Fruit fly (Drosophila melanogaster) whole organism, embryonic: ENCODE measurements around the gene arm.

Source experiments
- Adf1 ChIP-seq: fragments of 200-800 bp; sonication (Bioruptor generic); IDR thresholded peaks from 2 replicates; pipeline ENCODE4 v1.3.6; 2022; ENCODE audit warnings: missing biosample characterization, missing genetic modification characterization
- Asciz ChIP-seq: fragments of 200-800 bp; sonication (Bioruptor generic); optimal IDR thresholded peaks from 2 replicates; lab custom pipeline; 2017; ENCODE audit warnings: missing biosample characterization, mild to moderate bottlenecking, missing genetic modification characterization, missing genetic modification reagents
- CG11696 ChIP-seq: fragments of 200-800 bp; sonication (Bioruptor generic); IDR thresholded peaks from 2 replicates; pipeline ENCODE4 v1.3.6; 2022; ENCODE audit warnings: missing biosample characterization, missing genetic modification characterization
- CG12391 ChIP-seq: fragments of 200-800 bp; sonication (Bioruptor generic); optimal IDR thresholded peaks from 3 replicates; lab custom pipeline; 2018; ENCODE audit warnings: missing biosample characterization, mild to moderate bottlenecking, missing genetic modification characterization, moderate library complexity
- CG12659 ChIP-seq: fragments of 200-800 bp; sonication (Bioruptor generic); optimal IDR thresholded peaks from 3 replicates; lab custom pipeline; 2017; ENCODE audit warnings: mild to moderate bottlenecking, missing biosample characterization, missing genetic modification reagents, missing genetic modification characterization
- CG12942 ChIP-seq: fragments of 200-800 bp; sonication (Bioruptor generic); optimal IDR thresholded peaks from 3 replicates; lab custom pipeline; 2016; ENCODE audit warnings: missing biosample characterization, missing genetic modification characterization
- CG13287 ChIP-seq: fragments of 200-800 bp; sonication (Bioruptor generic); IDR thresholded peaks from 2 replicates; pipeline ENCODE4 v1.3.6; 2022; ENCODE audit warnings: missing biosample characterization, missing genetic modification characterization; ENCODE audit not compliant: partially characterized antibody
- CG13775 ChIP-seq: fragments of 200-800 bp; sonication (Bioruptor generic); optimal IDR thresholded peaks from 3 replicates; lab custom pipeline; 2017; ENCODE audit warnings: missing biosample characterization, mild to moderate bottlenecking, missing genetic modification characterization
- CG14441 ChIP-seq: fragments of 200-800 bp; sonication (Bioruptor generic); IDR thresholded peaks from 2 replicates; pipeline ENCODE4 v1.3.6; 2022; ENCODE audit warnings: missing biosample characterization, missing genetic modification characterization
- CG15269 ChIP-seq: fragments of 200-800 bp; sonication (Bioruptor generic); optimal IDR thresholded peaks from 2 replicates; lab custom pipeline; 2018; ENCODE audit warnings: missing biosample characterization, mild to moderate bottlenecking, missing genetic modification characterization, moderate library complexity
- CG17568 ChIP-seq: fragments of 200-800 bp; sonication (Bioruptor generic); optimal IDR thresholded peaks from 2 replicates; lab custom pipeline; 2018; ENCODE audit warnings: missing biosample characterization, mild to moderate bottlenecking, missing genetic modification characterization, moderate library complexity
- CG17829 ChIP-seq: fragments of 200-800 bp; optimal IDR thresholded peaks from 2 replicates; lab custom pipeline; 2019; ENCODE audit warnings: missing biosample characterization, mild to moderate bottlenecking, missing genetic modification characterization, moderate library complexity
- CG31224 ChIP-seq: fragments of 200-800 bp; sonication (Bioruptor generic); IDR thresholded peaks from 2 replicates; pipeline ENCODE4 v1.3.6; 2022; ENCODE audit warnings: missing biosample characterization, missing genetic modification characterization
- CG32532 ChIP-seq: fragments of 200-800 bp; sonication (Bioruptor generic); IDR thresholded peaks from 2 replicates; pipeline ENCODE4 v1.3.6; 2022; ENCODE audit warnings: missing biosample characterization, missing genetic modification characterization
- CG34422 ChIP-seq: fragments of 200-800 bp; sonication (Bioruptor generic); IDR thresholded peaks from 3 replicates; pipeline ENCODE4 v1.3.6; 2022; ENCODE audit warnings: missing biosample characterization, missing genetic modification characterization
- CG3726 ChIP-seq: fragments of 200-800 bp; sonication (Bioruptor generic); IDR thresholded peaks from 3 replicates; pipeline ENCODE4, ENCODE4 v1.3.6; 2022; ENCODE audit warnings: missing biosample characterization, missing genetic modification characterization
- CG4404 ChIP-seq: fragments of 200-800 bp; sonication (Bioruptor generic); IDR thresholded peaks from 2 replicates; pipeline ENCODE4 v1.3.6; 2022; ENCODE audit warnings: missing biosample characterization, missing genetic modification characterization
- CG4854 ChIP-seq: fragments of 200-800 bp; sonication (Bioruptor generic); optimal IDR thresholded peaks from 2 replicates; lab custom pipeline; 2016; ENCODE audit warnings: missing biosample characterization, missing genetic modification characterization, inconsistent platforms
- CG6683 ChIP-seq: fragments of 200-800 bp; sonication (Bioruptor generic); optimal IDR thresholded peaks from 2 replicates; lab custom pipeline; 2017; ENCODE audit warnings: missing biosample characterization, mild to moderate bottlenecking, missing genetic modification characterization, missing genetic modification reagents
- CG7556 ChIP-seq: fragments of 200-800 bp; sonication (Bioruptor generic); optimal IDR thresholded peaks from 2 replicates; lab custom pipeline; 2017; ENCODE audit warnings: missing biosample characterization, mild to moderate bottlenecking, missing genetic modification characterization
- CG9609 ChIP-seq: fragments of 200-800 bp; sonication (Bioruptor generic); optimal IDR thresholded peaks from 3 replicates; lab custom pipeline; 2016; ENCODE audit warnings: missing biosample characterization, missing genetic modification characterization
- CG9876 ChIP-seq: fragments of 200-800 bp; sonication (Bioruptor generic); optimal IDR thresholded peaks from 2 replicates; lab custom pipeline; 2016; ENCODE audit warnings: missing biosample characterization, missing genetic modification characterization
- Dbx ChIP-seq: fragments of 200-800 bp; sonication (Bioruptor generic); IDR thresholded peaks from 3 replicates; pipeline ENCODE4 v1.3.6; 2022; ENCODE audit warnings: missing biosample characterization, missing genetic modification characterization
- HLH4C ChIP-seq: fragments of 200-800 bp; sonication (Bioruptor generic); IDR thresholded peaks from 3 replicates; pipeline ENCODE4 v1.3.6; 2022; ENCODE audit warnings: missing biosample characterization, missing genetic modification characterization; ENCODE audit not compliant: partially characterized antibody
- Hr39 ChIP-seq: fragments of >200 bp; optimal IDR thresholded peaks from 2 replicates; lab custom pipeline; 2017
- Lhr ChIP-seq: fragments of 200-800 bp; sonication (Bioruptor generic); optimal IDR thresholded peaks from 3 replicates; lab custom pipeline; 2017; ENCODE audit warnings: mild to moderate bottlenecking, missing biosample characterization, missing genetic modification reagents, missing genetic modification characterization
- Opbp ChIP-seq: fragments of 200-800 bp; sonication (Bioruptor generic); IDR thresholded peaks from 3 replicates; pipeline ENCODE4 v1.3.6; 2022; ENCODE audit warnings: missing biosample characterization, missing genetic modification characterization; ENCODE audit not compliant: partially characterized antibody
- Sox100B ChIP-seq: fragments of 200-800 bp; sonication (Bioruptor generic); optimal IDR thresholded peaks from 3 replicates; lab custom pipeline; 2018; ENCODE audit warnings: missing biosample characterization, mild to moderate bottlenecking, missing genetic modification characterization
- YL-1 ChIP-seq: fragments of 200-800 bp; sonication (Bioruptor generic); optimal IDR thresholded peaks from 3 replicates; lab custom pipeline; 2017; ENCODE audit warnings: missing biosample characterization, mild to moderate bottlenecking, missing genetic modification characterization
- bigmax ChIP-seq: fragments of 200-800 bp; sonication (Bioruptor generic); optimal IDR thresholded peaks from 2 replicates; lab custom pipeline; 2018; ENCODE audit warnings: missing biosample characterization, mild to moderate bottlenecking, missing genetic modification characterization
- ci ChIP-seq: fragments of 200-800 bp; sonication (Bioruptor generic); IDR thresholded peaks from 3 replicates; pipeline ENCODE4 v1.3.6; 2022; ENCODE audit warnings: missing biosample characterization, missing genetic modification characterization
- croc ChIP-seq: fragments of 200-800 bp; sonication (Bioruptor generic); conservative IDR thresholded peaks from 3 replicates; pipeline ENCODE4 v1.3.6; 2022; ENCODE audit warnings: missing biosample characterization, missing genetic modification characterization
- dysf ChIP-seq: fragments of 200-800 bp; sonication (Bioruptor generic); IDR thresholded peaks from 3 replicates; pipeline ENCODE4 v1.3.6; 2022; ENCODE audit warnings: missing biosample characterization, missing genetic modification characterization
- en ChIP-seq: fragments of 200-800 bp; sonication (Bioruptor generic); optimal IDR thresholded peaks from 2 replicates; lab custom pipeline; 2016; ENCODE audit warnings: missing biosample characterization, missing genetic modification characterization
- hbn ChIP-seq: fragments of 200-800 bp; sonication (Bioruptor generic); IDR thresholded peaks from 2 replicates; pipeline ENCODE4 v1.3.6; 2022; ENCODE audit warnings: missing biosample characterization, missing genetic modification characterization; ENCODE audit not compliant: partially characterized antibody
- her ChIP-seq: fragments of 200-800 bp; sonication (Bioruptor generic); optimal IDR thresholded peaks from 2 replicates; lab custom pipeline; 2016; ENCODE audit warnings: missing biosample characterization, missing genetic modification characterization
- jumu ChIP-seq: fragments of 200-800 bp; sonication (Bioruptor generic); optimal IDR thresholded peaks from 3 replicates; lab custom pipeline; 2016; ENCODE audit warnings: missing biosample characterization, missing genetic modification characterization
- lola ChIP-seq, 3 experiments: fragments of >200 bp in 2 of 3; fragments of 200-800 bp in 1 of 3; sonication (Bioruptor generic) in 1 of 3; optimal IDR thresholded peaks; 2 replicates each; lab custom pipeline; 2017 to 2019; ENCODE audit warnings: missing biosample characterization in 3 of 3, missing genetic modification characterization in 3 of 3, mild to moderate bottlenecking in 1 of 3, moderate library complexity in 1 of 3
- mld ChIP-seq: fragments of 200-800 bp; sonication (Bioruptor generic); IDR thresholded peaks from 3 replicates; pipeline ENCODE4 v1.3.6; 2022; ENCODE audit warnings: missing biosample characterization, missing genetic modification characterization; ENCODE audit not compliant: partially characterized antibody
- p53 ChIP-seq: fragments of 200-800 bp; sonication (Bioruptor generic); optimal IDR thresholded peaks from 2 replicates; lab custom pipeline; 2016; ENCODE audit warnings: missing biosample characterization, missing genetic modification characterization
- peb ChIP-seq: fragments of 200-800 bp; sonication (Bioruptor generic); IDR thresholded peaks from 2 replicates; pipeline ENCODE4 v1.3.6; 2022; ENCODE audit warnings: missing biosample characterization, missing genetic modification characterization
- psq ChIP-seq: fragments of 200-800 bp; sonication (Bioruptor generic); optimal IDR thresholded peaks from 2 replicates; lab custom pipeline; 2017; ENCODE audit warnings: missing biosample characterization, missing genetic modification characterization
- sc ChIP-seq, 3 experiments: fragments of >200 bp in 2 of 3; fragments of 200-800 bp in 1 of 3; sonication (Bioruptor generic) in 1 of 3; optimal IDR thresholded peaks; 2 replicates in 2 of 3; 3 replicates in 1 of 3; lab custom pipeline; 2017; ENCODE audit warnings: mild to moderate bottlenecking in 1 of 3, missing biosample characterization in 1 of 3, missing genetic modification characterization in 1 of 3, missing genetic modification reagents in 1 of 3
- seq ChIP-seq: fragments of 200-800 bp; sonication (Bioruptor generic); IDR thresholded peaks from 2 replicates; pipeline ENCODE4 v1.3.6; 2022; ENCODE audit warnings: missing biosample characterization, missing genetic modification characterization
- sim ChIP-seq: fragments of 200-800 bp; sonication (Bioruptor generic); IDR thresholded peaks from 2 replicates; pipeline ENCODE4 v1.3.6; 2022; ENCODE audit warnings: missing biosample characterization, missing genetic modification characterization
- slou ChIP-seq: fragments of 200-800 bp; sonication (Bioruptor generic); optimal IDR thresholded peaks from 3 replicates; lab custom pipeline; 2016; ENCODE audit warnings: missing biosample characterization, missing genetic modification characterization
- so ChIP-seq: fragments of 200-800 bp; sonication (Bioruptor generic); IDR thresholded peaks from 3 replicates; pipeline ENCODE4 v1.3.6; 2022; ENCODE audit warnings: missing biosample characterization, missing genetic modification characterization
- tll ChIP-seq, 2 experiments: fragments of 200-800 bp in 1 of 2; fragments of >200 bp in 1 of 2; sonication (Bioruptor generic) in 1 of 2; optimal IDR thresholded peaks; 2 replicates each; lab custom pipeline; 2017 to 2019; ENCODE audit warnings: missing biosample characterization in 2 of 2, missing genetic modification characterization in 2 of 2, mild to moderate bottlenecking in 1 of 2, moderate library complexity in 1 of 2
- z ChIP-seq: fragments of 200-800 bp; sonication (Bioruptor generic); IDR thresholded peaks from 3 replicates; pipeline ENCODE4 v1.3.6; 2022; ENCODE audit warnings: missing biosample characterization, missing genetic modification characterization

The arm gene

dm6 chrX:1877107-1877736, 23.2 kb downstream of the arm start, which contains the start of the genes CG14817 and CG14805 (continued):
- TF ChIP-seq CG4404 (GFP tag; lab: Robert Waterston, UW) (no peak), peb (GFP tag; lab: Robert Waterston, UW) (no peak), hbn (GFP tag; lab: Robert Waterston, UW) (peak; percentile 62), Sox100B (GFP tag; lab: Kevin White, UChicago) (no peak), p53 (GFP tag; lab: Kevin White, UChicago) (no peak), lola (GFP tag; optimal IDR thresholded peaks at IDR 0.05; lab: Kevin White, UChicago) (peak in 1 of 3 experiments; percentile 20), dysf (GFP tag; lab: Robert Waterston, UW) (peak; percentile 53; the same call in 1 of the 3 replicates), so (0 out of 3 replicates have a peak, but pooled peaks have one; percentile 29), psq (GFP tag; lab: Kevin White, UChicago) (no peak), croc (no peak), CG32532 (GFP tag; lab: Robert Waterston, UW) (peak; percentile 70), CG12659 (peak; percentile 89), tll (GFP tag; optimal IDR thresholded peaks at IDR 0.05; lab: Kevin White, UChicago) (no peak), Asciz (GFP tag; lab: Kevin White, UChicago) (no peak), CG15269 (tag; lab: Kevin White, UChicago) (peak; percentile 69), en (GFP tag; lab: Kevin White, UChicago) (peak; percentile 35), CG9876 (no peak), CG6683 (GFP tag; lab: Kevin White, UChicago) (peak; percentile 69), mld (GFP tag; lab: Robert Waterston, UW) (no peak), YL-1 (GFP tag; lab: Kevin White, UChicago) (peak; percentile 93), sc (optimal IDR thresholded peaks at IDR 0.05; lab: Kevin White, UChicago) (no peak), sc (GFP tag; optimal IDR thresholded peaks at IDR 0.05; lab: Kevin White, UChicago) (no peak), slou (no peak), Lhr (GFP tag; lab: Kevin White, UChicago) (peak; percentile 50), Dbx (GFP tag; lab: Robert Waterston, UW) (no peak), CG12942 (no peak), CG11696 (GFP tag; lab: Robert Waterston, UW) (no peak), CG13287 (GFP tag; lab: Robert Waterston, UW) (peak; percentile 70), seq (GFP tag; lab: Robert Waterston, UW) (peak; percentile 58; the same call in 1 of the 2 replicates), CG13775 (peak; percentile 72), CG17568 (GFP tag; lab: Kevin White, UChicago) (no peak), CG7556 (GFP tag; lab: Kevin White, UChicago) (peak; percentile 45), jumu (no peak), Hr39 (lab: Kevin White, UChicago) (no peak), CG31224 (no peak), CG34422 (peak; percentile 58; the same call in 1 of the 3 replicates), Adf1 (GFP tag; lab: Robert Waterston, UW) (no peak; the same call in 1 of the 2 replicates), ci (GFP tag; lab: Robert Waterston, UW) (peak; percentile 91), her (GFP tag; lab: Kevin White, UChicago) (peak; percentile 12), z (GFP tag; lab: Robert Waterston, UW) (no peak), CG12391 (peak; percentile 76), CG14441 (GFP tag; lab: Robert Waterston, UW) (no peak), CG9609 (GFP tag; lab: Kevin White, UChicago) (no peak), CG17829 (peak; percentile 66), bigmax (GFP tag; lab: Kevin White, UChicago) (peak; percentile 51), Opbp (GFP tag; lab: Robert Waterston, UW) (peak; percentile 70), sim (GFP tag; lab: Robert Waterston, UW) (peak; percentile 23; the same call in 1 of the 2 replicates), CG3726 (GFP tag; lab: Robert Waterston, UW) (no peak), CG4854 (GFP tag; lab: Kevin White, UChicago) (peak; percentile 48), HLH4C (GFP tag; lab: Robert Waterston, UW) (peak; percentile 45; the same call in 2 of the 3 replicates)
